Worm (Caenorhabditis elegans): Measurements from ENCODE around the gene ZK1127.12.

The ZK1127.12 gene

DNA sequence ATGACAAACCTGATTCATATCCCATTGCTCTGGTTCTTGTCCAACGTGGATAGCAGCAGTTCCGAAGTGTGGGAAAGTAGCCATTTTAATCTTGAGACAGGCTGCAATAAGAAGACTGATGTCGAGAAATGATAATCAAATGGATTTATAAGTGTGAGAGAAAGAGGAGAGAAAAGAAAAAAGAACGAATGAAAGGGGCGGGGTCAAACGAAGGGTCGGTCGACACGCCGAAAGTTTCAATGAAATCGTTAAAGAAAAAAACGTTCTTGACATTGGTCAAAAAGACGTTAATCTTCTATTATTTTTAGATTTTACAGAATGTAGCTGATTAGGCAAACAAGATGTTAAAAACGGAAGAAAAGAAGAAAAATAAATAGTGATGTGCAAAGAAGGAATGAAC lies 6.0 kb downstream of the ZK1127.12 start, which contains the start of gene cth-2:
Gene cth-2 (minus strand): TSS at position 101 of the 400 bp plus-strand sequence.
- TF ChIP-seq ceh-36 (tag; optimal IDR thresholded peaks at IDR 0.05) (no peak), hmg-4 (GFP tag; optimal IDR thresholded peaks at IDR 0.05) (no peak), scrt-1 (GFP tag; IDR thresholded peaks at IDR 0.05) (no peak), tbx-37 (GFP tag; conservative IDR thresholded peaks at IDR 0.05) (no peak), ets-7 (tag; optimal IDR thresholded peaks at IDR 0.05) (no peak), pes-1 (GFP tag; IDR thresholded peaks at IDR 0.05) (no peak), ceh-13 (GFP tag; optimal IDR thresholded peaks at IDR 0.05) (no peak), sea-1 (GFP tag; conservative IDR thresholded peaks at IDR 0.05) (no peak), flt-1 (GFP tag; IDR thresholded peaks at IDR 0.05) (no peak), B0310.2 (tag; optimal IDR thresholded peaks at IDR 0.05) (no peak), hmbx-1 (tag; optimal IDR thresholded peaks at IDR 0.05) (no peak), tra-4 (tag; optimal IDR thresholded peaks at IDR 0.05) (no peak), F13C5.2 (tag; optimal IDR thresholded peaks at IDR 0.05) (no peak), aly-1 (tag; optimal IDR thresholded peaks at IDR 0.05) (no peak), tbx-11 (GFP tag; IDR thresholded peaks at IDR 0.05) (no peak), ama-1 (optimal IDR thresholded peaks at IDR 0.05) (no peak)

DNA sequence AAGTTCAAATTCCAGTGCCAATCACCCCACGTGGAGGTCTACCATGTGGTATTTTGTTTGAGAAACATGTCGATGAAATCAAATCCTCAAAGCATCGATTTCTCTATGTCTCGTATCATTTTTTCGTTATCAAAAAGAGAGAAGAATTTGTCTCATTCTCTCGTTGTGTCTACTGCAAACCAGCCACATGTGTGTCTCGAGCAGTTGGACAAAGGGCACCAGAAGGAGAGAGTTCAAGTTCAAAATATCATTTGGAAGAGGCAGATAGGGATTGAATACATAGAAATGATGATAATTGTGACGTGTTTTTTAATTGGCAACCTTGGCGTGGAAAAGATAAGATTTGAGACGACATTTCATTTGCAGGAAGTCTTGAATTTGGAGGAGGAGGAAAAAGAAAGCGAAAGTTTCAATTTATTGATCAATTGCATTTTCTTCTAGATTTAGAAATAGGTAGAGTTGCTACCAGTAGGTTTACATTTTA lies 7.4 kb downstream of the ZK1127.12 start:
- no peak for TF ChIP-seq hmbx-1 (tag; optimal IDR thresholded peaks at IDR 0.05)
- TF ChIP-seq flt-1 (GFP tag; IDR thresholded peaks at IDR 0.05), result no peak
- no peak for TF ChIP-seq ets-7 (tag; optimal IDR thresholded peaks at IDR 0.05)
- TF ChIP-seq aly-1 (tag; optimal IDR thresholded peaks at IDR 0.05), result no peak
- TF ChIP-seq hnd-1 (tag; optimal IDR thresholded peaks at IDR 0.05), result no peak
- TF ChIP-seq F13C5.2 (tag; optimal IDR thresholded peaks at IDR 0.05), result no peak
- TF ChIP-seq scrt-1 (GFP tag; IDR thresholded peaks at IDR 0.05), result no peak
- TF ChIP-seq tbx-37 (GFP tag; conservative IDR thresholded peaks at IDR 0.05), result no peak
- TF ChIP-seq ceh-36 (tag; optimal IDR thresholded peaks at IDR 0.05), result no peak
- TF ChIP-seq pes-1 (GFP tag; IDR thresholded peaks at IDR 0.05), result no peak
- TF ChIP-seq ceh-13 (GFP tag; optimal IDR thresholded peaks at IDR 0.05), result no peak
- no peak for TF ChIP-seq tra-4 (tag; optimal IDR thresholded peaks at IDR 0.05)
- TF ChIP-seq B0310.2 (tag; optimal IDR thresholded peaks at IDR 0.05), result no peak
- no peak for TF ChIP-seq sea-1 (GFP tag; conservative IDR thresholded peaks at IDR 0.05)
- no peak for TF ChIP-seq tbx-11 (GFP tag; IDR thresholded peaks at IDR 0.05)
- no peak for TF ChIP-seq ama-1 (optimal IDR thresholded peaks at IDR 0.05)
- TF ChIP-seq hmg-4 (GFP tag; optimal IDR thresholded peaks at IDR 0.05), result no peak

- no peak for TF ChIP-seq hmg-4 (GFP tag; optimal IDR thresholded peaks at IDR 0.05)
- TF ChIP-seq hmbx-1 (tag; optimal IDR thresholded peaks at IDR 0.05), result no peak
- no peak for TF ChIP-seq tra-4 (tag; optimal IDR thresholded peaks at IDR 0.05)
- no peak for TF ChIP-seq F13C5.2 (tag; optimal IDR thresholded peaks at IDR 0.05)
- TF ChIP-seq ama-1 (optimal IDR thresholded peaks at IDR 0.05), result no peak
- no peak for TF ChIP-seq ets-7 (tag; optimal IDR thresholded peaks at IDR 0.05)
- TF ChIP-seq sea-1 (GFP tag; conservative IDR thresholded peaks at IDR 0.05), result no peak
- TF ChIP-seq pes-1 (GFP tag; IDR thresholded peaks at IDR 0.05), result no peak
- TF ChIP-seq ceh-13 (GFP tag; optimal IDR thresholded peaks at IDR 0.05), result no peak
- no peak for TF ChIP-seq hnd-1 (tag; optimal IDR thresholded peaks at IDR 0.05)
- TF ChIP-seq B0310.2 (tag; optimal IDR thresholded peaks at IDR 0.05), result no peak
- TF ChIP-seq ceh-36 (tag; optimal IDR thresholded peaks at IDR 0.05), result no peak
- no peak for TF ChIP-seq tbx-37 (GFP tag; conservative IDR thresholded peaks at IDR 0.05)
- TF ChIP-seq aly-1 (tag; optimal IDR thresholded peaks at IDR 0.05), result no peak
Observed at ce11 chrII:7060202-7060601, 8.3 kb downstream of the ZK1127.12 start.

DNA sequence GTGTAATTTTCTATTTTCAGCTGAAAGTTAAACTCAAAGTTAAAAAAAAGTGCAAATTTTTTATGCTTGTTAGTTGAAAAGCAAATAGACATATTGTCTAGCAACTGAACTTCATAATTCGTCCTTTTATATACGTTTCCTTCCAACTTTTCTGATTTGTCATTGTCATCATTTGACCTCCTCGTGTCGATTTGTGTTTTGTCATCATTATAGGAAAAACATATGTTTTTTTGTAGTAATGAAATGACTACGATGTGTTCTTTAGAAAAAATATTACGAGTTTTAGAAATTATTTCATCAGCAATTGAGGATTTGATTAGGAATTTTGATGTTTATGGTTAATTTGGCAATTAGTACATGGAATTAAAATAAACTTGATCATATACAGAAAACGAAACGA lies 8.9 kb downstream of the ZK1127.12 start:
- TF ChIP-seq ets-7 (tag; optimal IDR thresholded peaks at IDR 0.05), result no peak
- no peak for TF ChIP-seq pes-1 (GFP tag; IDR thresholded peaks at IDR 0.05)
- no peak for TF ChIP-seq tbx-11 (GFP tag; IDR thresholded peaks at IDR 0.05)
- no peak for TF ChIP-seq scrt-1 (GFP tag; IDR thresholded peaks at IDR 0.05)

- TF ChIP-seq hmbx-1 (tag; optimal IDR thresholded peaks at IDR 0.05) (no peak), tra-4 (tag; optimal IDR thresholded peaks at IDR 0.05) (no peak), ceh-36 (tag; optimal IDR thresholded peaks at IDR 0.05) (no peak), hnd-1 (tag; optimal IDR thresholded peaks at IDR 0.05) (no peak), tbx-37 (GFP tag; conservative IDR thresholded peaks at IDR 0.05) (no peak), F13C5.2 (tag; optimal IDR thresholded peaks at IDR 0.05) (no peak), ama-1 (optimal IDR thresholded peaks at IDR 0.05) (no peak), pes-1 (GFP tag; IDR thresholded peaks at IDR 0.05) (no peak), scrt-1 (GFP tag; IDR thresholded peaks at IDR 0.05) (no peak), flt-1 (GFP tag; IDR thresholded peaks at IDR 0.05) (no peak)
Observed at ce11 chrII:7061730-7062129, 9.9 kb downstream of the ZK1127.12 start, which contains the start of gene acs-6. Gene acs-6, plus strand, starts transcription at chrII:7062030.

DNA sequence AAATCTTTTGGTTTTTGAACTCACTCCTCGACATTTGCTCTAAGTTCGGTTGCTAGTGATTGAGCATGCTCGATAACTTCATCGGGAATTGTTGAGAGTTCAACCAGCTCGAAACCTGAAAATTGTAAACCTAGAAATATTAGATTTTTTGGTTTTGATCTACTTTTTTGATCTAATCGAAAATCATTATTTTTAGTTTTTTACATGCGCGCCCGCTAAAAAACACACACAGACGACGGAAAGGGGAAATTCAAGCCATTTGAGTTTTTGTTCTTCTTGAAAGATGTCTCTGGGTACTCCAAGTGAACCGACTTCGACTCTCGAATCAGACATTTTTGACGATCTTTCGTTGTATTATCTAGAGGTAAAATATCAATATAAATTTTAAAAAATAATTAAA lies 13.5 kb downstream of the ZK1127.12 start, which contains the start of gene nos-2:
Gene nos-2 (plus strand): TSS at position 228 of the 400 bp plus-strand sequence.
- no peak for TF ChIP-seq hmg-4 (GFP tag; optimal IDR thresholded peaks at IDR 0.05)
- TF ChIP-seq F13C5.2 (tag; optimal IDR thresholded peaks at IDR 0.05), result no peak
- TF ChIP-seq ceh-13 (GFP tag; optimal IDR thresholded peaks at IDR 0.05), result no peak
- TF ChIP-seq tbx-37 (GFP tag; conservative IDR thresholded peaks at IDR 0.05), result no peak
- TF ChIP-seq scrt-1 (GFP tag; IDR thresholded peaks at IDR 0.05), result no peak
- TF ChIP-seq tbx-11 (GFP tag; IDR thresholded peaks at IDR 0.05), result no peak
- TF ChIP-seq aly-1 (tag; optimal IDR thresholded peaks at IDR 0.05), result no peak
- TF ChIP-seq tra-4 (tag; optimal IDR thresholded peaks at IDR 0.05), result no peak
- no peak for TF ChIP-seq B0310.2 (tag; optimal IDR thresholded peaks at IDR 0.05)
- TF ChIP-seq pes-1 (GFP tag; IDR thresholded peaks at IDR 0.05), result no peak
- no peak for TF ChIP-seq flt-1 (GFP tag; IDR thresholded peaks at IDR 0.05)
- TF ChIP-seq sea-1 (GFP tag; conservative IDR thresholded peaks at IDR 0.05), result no peak
- TF ChIP-seq ceh-36 (tag; optimal IDR thresholded peaks at IDR 0.05), result no peak
- no peak for TF ChIP-seq ama-1 (optimal IDR thresholded peaks at IDR 0.05)

ce11 chrII:7069866-7070265 lies 18.0 kb downstream of the ZK1127.12 start, which contains the start of gene him-14:
Gene him-14, minus strand, starts transcription at chrII:7069966.
- no peak for TF ChIP-seq hmg-4 (GFP tag; optimal IDR thresholded peaks at IDR 0.05)

DNA sequence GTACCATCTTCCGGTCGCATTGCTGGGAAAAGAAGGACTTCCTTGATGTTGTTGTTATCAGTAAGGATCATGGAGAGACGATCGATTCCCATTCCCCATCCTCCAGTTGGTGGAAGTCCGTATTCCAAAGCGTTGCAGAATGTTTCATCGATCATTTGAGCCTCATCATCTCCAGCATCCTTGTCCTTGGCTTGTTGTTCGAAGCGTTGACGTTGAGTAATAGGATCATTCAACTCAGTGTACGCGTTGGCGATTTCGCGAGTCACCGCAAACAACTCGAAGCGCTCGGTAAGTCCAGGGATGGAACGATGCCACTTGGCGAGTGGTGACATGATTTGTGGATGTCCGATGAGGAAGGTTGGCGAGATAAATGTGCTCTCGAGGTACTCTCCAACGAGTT lies 18.6 kb downstream of the ZK1127.12 start:
- TF ChIP-seq hmbx-1 (tag; optimal IDR thresholded peaks at IDR 0.05) (no peak), pes-1 (GFP tag; IDR thresholded peaks at IDR 0.05) (no peak), hmg-4 (GFP tag; optimal IDR thresholded peaks at IDR 0.05) (no peak), F13C5.2 (tag; optimal IDR thresholded peaks at IDR 0.05) (no peak), aly-1 (tag; optimal IDR thresholded peaks at IDR 0.05) (no peak), sea-1 (GFP tag; conservative IDR thresholded peaks at IDR 0.05) (no peak), ceh-13 (GFP tag; optimal IDR thresholded peaks at IDR 0.05) (no peak), B0310.2 (tag; optimal IDR thresholded peaks at IDR 0.05) (no peak), scrt-1 (GFP tag; IDR thresholded peaks at IDR 0.05) (no peak), tbx-11 (GFP tag; IDR thresholded peaks at IDR 0.05) (no peak), hnd-1 (tag; optimal IDR thresholded peaks at IDR 0.05) (no peak), ama-1 (optimal IDR thresholded peaks at IDR 0.05) (no peak), ets-7 (tag; optimal IDR thresholded peaks at IDR 0.05) (no peak), tbx-37 (GFP tag; conservative IDR thresholded peaks at IDR 0.05) (no peak), ceh-36 (tag; optimal IDR thresholded peaks at IDR 0.05) (no peak), flt-1 (GFP tag; IDR thresholded peaks at IDR 0.05) (no peak), tra-4 (tag; optimal IDR thresholded peaks at IDR 0.05) (no peak)

Measured in whole organism, early embryonic.